Fruit fly (Drosophila melanogaster) whole organism, adult: Measurements from ENCODE around the gene tfc.

Source experiments
- CG12768 ChIP-seq: fragments of 200-800 bp; sonication (Bioruptor generic); optimal IDR thresholded peaks from 2 replicates; lab custom pipeline; 2017; ENCODE audit warnings: missing biosample characterization, missing genetic modification characterization, mild to moderate bottlenecking, moderate library complexity, missing genetic modification reagents
- CG33017 ChIP-seq: fragments of 200-800 bp; sonication (Bioruptor generic); optimal IDR thresholded peaks from 2 replicates; lab custom pipeline; 2018; ENCODE audit warnings: missing biosample characterization, mild to moderate bottlenecking, missing genetic modification characterization, moderate library complexity
- ovo ChIP-seq: fragments of 200-800 bp; sonication (Bioruptor generic); optimal IDR thresholded peaks from 2 replicates; lab custom pipeline; 2016; ENCODE audit warnings: missing biosample characterization, missing genetic modification characterization

DNA sequence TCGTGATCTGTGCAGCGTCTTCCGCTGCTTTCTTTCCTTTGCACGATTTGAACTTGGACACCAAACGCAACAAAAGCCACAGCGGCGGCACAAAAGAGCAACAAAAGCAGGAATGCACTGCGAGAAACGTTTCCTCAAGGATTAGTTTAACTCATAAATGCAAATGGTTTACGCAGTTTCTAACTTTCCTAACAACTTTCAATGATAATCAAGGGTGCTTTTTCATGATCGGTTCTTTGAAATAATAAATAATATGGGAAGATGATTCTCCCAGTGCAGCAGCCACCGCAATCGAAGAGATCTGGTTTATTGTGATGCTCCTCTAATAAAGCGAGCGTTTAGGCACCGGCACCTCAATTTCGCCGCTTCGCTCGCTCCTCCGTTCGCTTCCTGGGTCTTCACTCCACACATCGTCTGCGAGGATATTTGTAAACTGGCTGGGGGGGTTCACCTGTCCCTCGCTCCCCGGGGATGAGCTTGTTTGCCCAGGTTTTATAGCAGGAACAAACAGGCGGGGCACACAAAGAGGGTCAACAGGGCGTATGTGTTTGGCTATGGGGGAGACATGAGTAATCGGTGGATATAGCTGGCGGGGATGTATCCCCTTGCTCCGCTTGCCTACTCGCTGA, 63.0 kb downstream of the tfc start:
- no peak for TF ChIP-seq ovo (GFP tag; lab: Kevin White, UChicago)
- TF ChIP-seq CG33017 (tag; lab: Kevin White, UChicago), result no peak
- TF ChIP-seq CG12768 (GFP tag; lab: Kevin White, UChicago), result no peak
